Worm (Caenorhabditis elegans): Measurements from ENCODE around the gene srbc-49.
"Not testable (repeated sequence)": the region's sequence is repeated elsewhere in the genome, so short reads cannot be mapped to it uniquely, and the experiment has no call there.

The srbc-49 gene

DNA sequence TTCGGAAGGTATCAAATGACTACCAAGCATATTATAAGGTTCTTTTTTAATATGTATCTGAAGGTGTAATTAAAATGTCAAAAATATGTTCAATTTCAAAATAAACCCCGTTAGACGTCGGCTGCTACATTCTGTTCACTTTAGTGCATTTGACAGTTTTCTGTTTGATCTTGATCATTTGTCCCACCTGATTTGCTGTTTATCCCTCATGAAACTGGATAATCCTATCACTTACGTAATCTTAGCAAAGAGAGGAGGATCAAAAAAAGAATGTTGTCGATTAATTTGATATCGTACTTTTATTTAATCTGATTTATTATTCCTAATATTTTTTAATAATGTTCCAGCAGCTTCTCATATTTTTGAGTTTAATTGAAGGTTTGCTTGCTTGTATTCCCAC lies 11.1 kb upstream of the srbc-49 start, which contains the start of gene F54B8.1:
TSS of gene F54B8.1 (plus strand) at position 301 of the 400 bp plus-strand sequence.
- TF ChIP-seq crh-2 (tag; optimal IDR thresholded peaks at IDR 0.05) (no peak), mab-5 (tag; optimal IDR thresholded peaks at IDR 0.05) (no peak), nhr-129 (tag; optimal IDR thresholded peaks at IDR 0.05) (no peak), ztf-11 (tag; optimal IDR thresholded peaks at IDR 0.05) (no peak), unc-39 (tag; optimal IDR thresholded peaks at IDR 0.05) (no peak), ama-1 (optimal IDR thresholded peaks at IDR 0.05) (no peak), nhr-10 (tag; optimal IDR thresholded peaks at IDR 0.05) (no peak), lin-13 (GFP tag; optimal IDR thresholded peaks at IDR 0.05) (no peak), unc-62 (GFP tag; optimal IDR thresholded peaks at IDR 0.05) (no peak), egl-27 (tag; optimal IDR thresholded peaks at IDR 0.05) (no peak), mbf-1 (tag; optimal IDR thresholded peaks at IDR 0.05) (no peak), zag-1 (tag; optimal IDR thresholded peaks at IDR 0.05) (no peak)

ce11 chrV:15811982-15812381 lies 9.5 kb upstream of the srbc-49 start, which contains the start of gene nhr-282:
Gene nhr-282, plus strand, starts transcription at chrV:15812282.
- TF ChIP-seq zag-1, nhr-23, elt-3 (tag; optimal IDR thresholded peaks at IDR 0.05): not testable (repeated sequence)

DNA sequence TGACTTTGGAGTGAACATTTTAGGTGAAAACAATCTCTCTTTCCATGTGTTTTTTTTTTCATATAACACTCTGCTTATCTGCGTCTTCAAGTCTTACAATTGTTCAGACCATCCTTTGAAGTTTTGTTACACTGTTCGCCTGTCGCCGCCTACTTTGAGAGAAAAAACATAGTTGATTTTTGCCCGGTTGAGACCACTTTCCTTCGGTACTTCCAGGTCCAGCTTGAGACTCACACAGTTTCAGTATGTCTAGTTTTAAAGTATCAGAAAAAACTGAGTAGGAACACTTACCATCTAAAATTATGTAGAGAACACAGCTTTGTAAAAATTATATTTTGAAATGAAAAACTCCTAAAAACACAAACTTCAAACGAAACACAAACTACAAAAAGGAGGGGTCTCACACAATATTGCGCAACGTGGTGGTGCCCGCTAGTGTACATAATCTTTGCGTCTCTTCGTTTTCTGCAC lies 5.5 kb upstream of the srbc-49 start, which contains the start of the genes fbxa-69 and F54B8.4:
TSS of gene fbxa-69 (minus strand) at position 10 of the 471 bp plus-strand sequence.
TSS of gene F54B8.4 (plus strand) at position 421 of the 471 bp plus-strand sequence.
- peak; percentile 48 for TF ChIP-seq nhr-129 (tag; optimal IDR thresholded peaks at IDR 0.05)
- no peak for TF ChIP-seq Y55F3AM.14 (GFP tag; optimal IDR thresholded peaks at IDR 0.05)
- TF ChIP-seq nhr-237 (tag; optimal IDR thresholded peaks at IDR 0.05) = no peak
- no peak for TF ChIP-seq sma-3 (GFP tag; optimal IDR thresholded peaks at IDR 0.05)
- peak; percentile 22 for TF ChIP-seq sma-9 (GFP tag; optimal IDR thresholded peaks at IDR 0.05)
- TF ChIP-seq sma-9 (tag; optimal IDR thresholded peaks at IDR 0.05) = no peak
- no peak for TF ChIP-seq dmd-4 (tag; optimal IDR thresholded peaks at IDR 0.05)
- TF ChIP-seq lin-13 (GFP tag; optimal IDR thresholded peaks at IDR 0.05) = no peak
- no peak for TF ChIP-seq elt-3 (tag; optimal IDR thresholded peaks at IDR 0.05)
- no peak for TF ChIP-seq snpc-4 (tag; optimal IDR thresholded peaks at IDR 0.05)
- TF ChIP-seq blmp-1 (tag; optimal IDR thresholded peaks at IDR 0.05; ENCODE audit: insufficient read depth) = peak; percentile 40
- TF ChIP-seq mdl-1 (tag; optimal IDR thresholded peaks at IDR 0.05) = no peak
- no peak for TF ChIP-seq nhr-11 (tag; optimal IDR thresholded peaks at IDR 0.05)
- TF ChIP-seq crh-2 (tag; optimal IDR thresholded peaks at IDR 0.05) = no peak

- TF ChIP-seq sem-4 (tag; optimal IDR thresholded peaks at IDR 0.05) = no peak
- TF ChIP-seq sma-9 (GFP tag; optimal IDR thresholded peaks at IDR 0.05) = no peak
- no peak for TF ChIP-seq sma-9 (tag; optimal IDR thresholded peaks at IDR 0.05)
- TF ChIP-seq ztf-4 (tag; optimal IDR thresholded peaks at IDR 0.05) = no peak
- TF ChIP-seq gmeb-1 (tag; optimal IDR thresholded peaks at IDR 0.05) = no peak
- no peak for TF ChIP-seq unc-39 (tag; optimal IDR thresholded peaks at IDR 0.05)
- TF ChIP-seq nhr-23 (tag; optimal IDR thresholded peaks at IDR 0.05) = no peak
- TF ChIP-seq peb-1 (tag; optimal IDR thresholded peaks at IDR 0.05) = no peak
- TF ChIP-seq crh-2 (tag; optimal IDR thresholded peaks at IDR 0.05) = no peak
- no peak for TF ChIP-seq fos-1 (tag; optimal IDR thresholded peaks at IDR 0.05)
- no peak for TF ChIP-seq elt-1 (tag; optimal IDR thresholded peaks at IDR 0.05)
- no peak for TF ChIP-seq nhr-10 (tag; optimal IDR thresholded peaks at IDR 0.05)
- no peak for TF ChIP-seq lin-39 (tag; optimal IDR thresholded peaks at IDR 0.05)
- TF ChIP-seq egl-27 (tag; optimal IDR thresholded peaks at IDR 0.05) = no peak
- TF ChIP-seq ceh-16 (tag; optimal IDR thresholded peaks at IDR 0.05) = no peak
- no peak for TF ChIP-seq lin-11 (tag; optimal IDR thresholded peaks at IDR 0.05)
Observed at ce11 chrV:15817746-15818145, 3.8 kb upstream of the srbc-49 start, which contains the start of gene abf-3. Gene abf-3, minus strand, starts transcription at chrV:15817846.

- no peak for TF ChIP-seq nhr-25 (tag; optimal IDR thresholded peaks at IDR 0.05)
- no peak for TF ChIP-seq Y55F3AM.14 (GFP tag; optimal IDR thresholded peaks at IDR 0.05)
- no peak for TF ChIP-seq peb-1 (tag; optimal IDR thresholded peaks at IDR 0.05)
- TF ChIP-seq ztf-11 (tag; optimal IDR thresholded peaks at IDR 0.05) = no peak
- no peak for TF ChIP-seq blmp-1 (tag; optimal IDR thresholded peaks at IDR 0.05; ENCODE audit: insufficient read depth)
- TF ChIP-seq ztf-1 (GFP tag; conservative IDR thresholded peaks at IDR 0.05) = no peak
- no peak for TF ChIP-seq nhr-129 (tag; optimal IDR thresholded peaks at IDR 0.05)
Observed at ce11 chrV:15819983-15820382, 1.5 kb upstream of the srbc-49 start, which contains the start of gene srbc-48. Gene srbc-48, plus strand, starts transcription at chrV:15820283.

Data from whole organism, L2 larva.